Worm (Caenorhabditis elegans): ENCODE data around the gene sri-77.
A peak's percentile ranks its signal among the peaks of the same experiment; 100 is the strongest.
"Not testable (repeated sequence)": the region's sequence is repeated elsewhere in the genome, so short reads cannot be mapped to it uniquely, and the experiment has no call there.

Gene sri-77

DNA sequence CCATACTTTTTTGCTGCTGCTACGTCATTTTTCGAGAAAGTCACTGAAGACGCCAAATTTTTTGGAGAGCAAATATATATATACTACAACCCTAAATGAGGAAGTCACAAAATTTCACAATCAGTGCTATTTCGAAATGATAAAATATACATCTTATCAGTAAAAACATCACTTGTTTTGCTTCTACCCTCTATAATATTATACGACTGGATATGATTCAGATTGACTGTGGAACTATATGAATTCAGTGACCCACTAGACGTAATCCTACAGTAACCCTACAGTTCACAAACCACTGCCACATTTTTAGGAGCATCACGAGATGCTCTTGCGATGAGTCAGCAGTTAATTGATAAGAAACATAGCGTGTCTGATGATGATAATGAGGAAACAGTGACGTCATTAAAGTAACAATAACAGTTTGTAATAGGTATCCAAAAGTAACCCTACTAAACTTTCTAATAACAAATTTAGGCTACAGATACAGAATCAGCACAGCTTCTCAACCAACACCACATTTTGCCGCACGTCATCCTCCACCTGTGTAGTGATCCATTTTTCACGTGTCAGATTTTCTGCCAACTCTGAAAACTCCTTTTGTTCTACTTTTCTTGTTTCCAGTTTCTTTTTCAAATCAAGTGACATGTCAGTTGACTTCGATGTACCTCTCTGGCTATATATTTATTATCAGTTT lies 18.2 kb downstream of the sri-77 start, which contains the start of the genes F33H12.7 and sri-39:
F33H12.7 (minus strand) TSS at position 51 of the 694 bp plus-strand sequence.
sri-39 (plus strand) TSS at position 644 of the 694 bp plus-strand sequence.
- no peak for TF ChIP-seq dmd-4 (tag; optimal IDR thresholded peaks at IDR 0.05; ENCODE audit: borderline replicate concordance)
- peak; percentile 85 for TF ChIP-seq elt-2 (tag; optimal IDR thresholded peaks at IDR 0.05)

- TF ChIP-seq unc-55 (GFP tag; optimal IDR thresholded peaks at IDR 0.05) (no peak), tbx-7 (tag; optimal IDR thresholded peaks at IDR 0.05) (no peak), zip-5 (tag; optimal IDR thresholded peaks at IDR 0.05) (no peak), eyg-1 (tag; optimal IDR thresholded peaks at IDR 0.05) (no peak)
These were observed 19.7 kb downstream of the sri-77 start, which contains the start of gene sri-36 for ce11 chrII:2585493-2585892. TSS of gene sri-36 (minus strand) at chrII:2585593.

ce11 chrII:2583044-2583443 lies 22.2 kb downstream of the sri-77 start, which contains the start of gene sri-74:
TSS of gene sri-74 (minus strand) at chrII:2583144.
- TF ChIP-seq ama-1 (optimal IDR thresholded peaks at IDR 0.05): no peak
- TF ChIP-seq pha-4 (tag; optimal IDR thresholded peaks at IDR 0.05): no peak
- no peak for TF ChIP-seq hlh-6 (tag; optimal IDR thresholded peaks at IDR 0.05)
- TF ChIP-seq sdc-2 (tag; optimal IDR thresholded peaks at IDR 0.05): no peak
- TF ChIP-seq pag-3 (tag; optimal IDR thresholded peaks at IDR 0.05; ENCODE audit: borderline replicate concordance): no peak
- no peak for TF ChIP-seq nfya-1 (tag; optimal IDR thresholded peaks at IDR 0.05)
- no peak for TF ChIP-seq elt-2 (tag; optimal IDR thresholded peaks at IDR 0.05)
- no peak for TF ChIP-seq nhr-11 (tag; optimal IDR thresholded peaks at IDR 0.05)
- TF ChIP-seq hlh-13 (GFP tag; optimal IDR thresholded peaks at IDR 0.05): no peak
- TF ChIP-seq ceh-24 (tag; optimal IDR thresholded peaks at IDR 0.05): no peak
- TF ChIP-seq dve-1 (tag; optimal IDR thresholded peaks at IDR 0.05): no peak
- no peak for TF ChIP-seq ceh-34 (tag; optimal IDR thresholded peaks at IDR 0.05)
- TF ChIP-seq hlh-15 (tag; optimal IDR thresholded peaks at IDR 0.05): no peak
- no peak for TF ChIP-seq Y22D7AL.16 (tag; optimal IDR thresholded peaks at IDR 0.05)

ce11 chrII:2578216-2578615 lies 27.0 kb downstream of the sri-77 start:
- TF ChIP-seq pha-2 (tag; optimal IDR thresholded peaks at IDR 0.05) (no peak), elt-2 (tag; optimal IDR thresholded peaks at IDR 0.05) (no peak), ets-4 (tag; optimal IDR thresholded peaks at IDR 0.05) (no peak), ceh-2 (tag; optimal IDR thresholded peaks at IDR 0.05) (no peak), elt-4 (tag; optimal IDR thresholded peaks at IDR 0.05) (no peak), nhr-11 (tag; optimal IDR thresholded peaks at IDR 0.05) (no peak), ceh-24 (tag; optimal IDR thresholded peaks at IDR 0.05) (no peak), hlh-6 (tag; optimal IDR thresholded peaks at IDR 0.05) (no peak), ceh-22 (tag; optimal IDR thresholded peaks at IDR 0.05) (no peak)

ce11 chrII:2570384-2570964 lies 34.7 kb downstream of the sri-77 start:
- peak; percentile 61 for TF ChIP-seq madf-2 (tag; optimal IDR thresholded peaks at IDR 0.05)
- TF ChIP-seq pha-2 (tag; optimal IDR thresholded peaks at IDR 0.05): peak; percentile 89
- not testable (repeated sequence) for TF ChIP-seq unc-3 (GFP tag; conservative IDR thresholded peaks at IDR 0.05)
- TF ChIP-seq unc-3 (tag; optimal IDR thresholded peaks at IDR 0.05): peak; percentile 30
- TF ChIP-seq lin-11 (tag; optimal IDR thresholded peaks at IDR 0.05): peak; percentile 41
- TF ChIP-seq gmeb-2 (tag; optimal IDR thresholded peaks at IDR 0.05): peak; percentile 62
- peak; percentile 35 for TF ChIP-seq hlh-13 (GFP tag; optimal IDR thresholded peaks at IDR 0.05)
- TF ChIP-seq K02D7.2 (tag; optimal IDR thresholded peaks at IDR 0.05): peak; percentile 67
- peak; percentile 65 for TF ChIP-seq che-1 (tag; optimal IDR thresholded peaks at IDR 0.05)
- TF ChIP-seq ttx-3 (tag; optimal IDR thresholded peaks at IDR 0.05): peak; percentile 76
- peak; percentile 32 for TF ChIP-seq sox-4 (tag; optimal IDR thresholded peaks at IDR 0.05)
- peak; percentile 27 for TF ChIP-seq ztf-16 (tag; optimal IDR thresholded peaks at IDR 0.05)
- peak; percentile 63 for TF ChIP-seq ahr-1 (tag; optimal IDR thresholded peaks at IDR 0.05)
- peak; percentile 36 for TF ChIP-seq Y22D7AL.16 (tag; optimal IDR thresholded peaks at IDR 0.05)
- TF ChIP-seq elt-2 (tag; optimal IDR thresholded peaks at IDR 0.05): peak; percentile 24

Measured in whole organism, late embryonic.